Fruit fly (Drosophila melanogaster): ENCODE measurements around the gene CG4849.

CG4849 gene

dm6 chr3R:28004034-28004433 lies 40.8 kb downstream of the CG4849 start:
- TF ChIP-seq row (GFP tag; IDR thresholded peaks at IDR 0.05): peak; percentile 32; the same call in 1 of the 3 replicates
- no peak for TF ChIP-seq luna (GFP tag; optimal IDR thresholded peaks at IDR 0.05)
- no peak for TF ChIP-seq Hey (tag; optimal IDR thresholded peaks at IDR 0.05)
- TF ChIP-seq sd (tag; optimal IDR thresholded peaks at IDR 0.05): no peak
- no peak for TF ChIP-seq tll (GFP tag; optimal IDR thresholded peaks at IDR 0.05)
- TF ChIP-seq Fer1 (GFP tag; optimal IDR thresholded peaks at IDR 0.05): peak; percentile 15
- TF ChIP-seq CG6854 (GFP tag; optimal IDR thresholded peaks at IDR 0.05): no peak
- peak; percentile 28 for TF ChIP-seq lab (GFP tag; optimal IDR thresholded peaks at IDR 0.05)
- TF ChIP-seq nerfin-2 (GFP tag; IDR thresholded peaks at IDR 0.05; ENCODE audit: partially characterized antibody): no peak
- TF ChIP-seq yki (optimal IDR thresholded peaks at IDR 0.05): no peak
- peak; percentile 15 for TF ChIP-seq dmrt99B (tag; optimal IDR thresholded peaks at IDR 0.05)
- TF ChIP-seq CG17612 (GFP tag; IDR thresholded peaks at IDR 0.05): no peak
- no peak for TF ChIP-seq Dref (GFP tag; IDR thresholded peaks at IDR 0.05)
- no peak for TF ChIP-seq aop (GFP tag; IDR thresholded peaks at IDR 0.05)
- TF ChIP-seq scrt (GFP tag; optimal IDR thresholded peaks at IDR 0.05): peak; percentile 8
- TF ChIP-seq tup (GFP tag; optimal IDR thresholded peaks at IDR 0.05): no peak
- TF ChIP-seq CG2120 (GFP tag; optimal IDR thresholded peaks at IDR 0.05): peak; percentile 31
- TF ChIP-seq jigr1 (GFP tag; IDR thresholded peaks at IDR 0.05): no peak
- TF ChIP-seq sens (GFP tag): peak; percentile 67
- TF ChIP-seq NFAT (GFP tag; IDR thresholded peaks at IDR 0.05): no peak
- peak; percentile 7 for TF ChIP-seq CG11504 (tag; optimal IDR thresholded peaks at IDR 0.05)
- TF ChIP-seq lbe (GFP tag; optimal IDR thresholded peaks at IDR 0.05): no peak
- no peak for TF ChIP-seq CG15601 (tag; optimal IDR thresholded peaks at IDR 0.05)
- TF ChIP-seq CG10274 (GFP tag; optimal IDR thresholded peaks at IDR 0.05): peak; percentile 36
- peak; percentile 27 for TF ChIP-seq CG18599 (GFP tag; optimal IDR thresholded peaks at IDR 0.05)
- no peak for TF ChIP-seq so (GFP tag; IDR thresholded peaks at IDR 0.05)

- TF ChIP-seq Fer1 (GFP tag; optimal IDR thresholded peaks at IDR 0.05) (no peak), CG8478 (optimal IDR thresholded peaks at IDR 0.05) (no peak), CG30403 (GFP tag; optimal IDR thresholded peaks at IDR 0.05) (no peak), Hr39 (optimal IDR thresholded peaks at IDR 0.05) (peak; percentile 53), CG7963 (GFP tag; IDR thresholded peaks at IDR 0.05; ENCODE audit: partially characterized antibody) (no peak)
These were observed 51.8 kb downstream of the CG4849 start for dm6 chr3R:28015028-28015427.
